Worm (Caenorhabditis elegans) whole organism, late embryonic: Measurements from ENCODE around the gene ave-1.

Experiments
- K02D7.2 ChIP-seq: sonication (generic microtip); optimal IDR thresholded peaks from 2 replicates; lab custom pipeline; 2017; ENCODE audit warnings: mild to moderate bottlenecking, missing genetic modification characterization, missing compliant biosample characterization
- K09A11.1 ChIP-seq: sonication (generic microtip); optimal IDR thresholded peaks from 2 replicates; lab custom pipeline; 2017; ENCODE audit warnings: antibody characterized with exemption, mild to moderate bottlenecking, missing genetic modification characterization, missing compliant biosample characterization; ENCODE audit not compliant: insufficient read depth
- ahr-1 ChIP-seq: sonication (generic microtip); optimal IDR thresholded peaks from 2 replicates; lab custom pipeline; 2016; ENCODE audit warnings: missing genetic modification characterization, missing compliant biosample characterization
- ceh-14 ChIP-seq: sonication (generic microtip); optimal IDR thresholded peaks from 2 replicates; lab custom pipeline; 2016; ENCODE audit warnings: missing genotype, missing genetic modification characterization, missing compliant biosample characterization
- ceh-2 ChIP-seq: sonication (generic microtip); optimal IDR thresholded peaks from 2 replicates; lab custom pipeline; 2016; ENCODE audit warnings: missing genotype, missing genetic modification characterization, missing compliant biosample characterization
- ceh-30 ChIP-seq: fragments of 150-350 bp; optimal IDR thresholded peaks from 2 replicates; lab custom pipeline; 2014; ENCODE audit warnings: missing biosample characterization, missing genetic modification characterization
- ceh-48 ChIP-seq: sonication (generic microtip); optimal IDR thresholded peaks from 2 replicates; lab custom pipeline; 2016; ENCODE audit warnings: missing genetic modification characterization, inconsistent platforms, missing compliant biosample characterization
- ceh-6 ChIP-seq: fragments of 200-800 bp; sonication (Bioruptor generic); optimal IDR thresholded peaks from 2 replicates; lab custom pipeline; 2018; ENCODE audit warnings: mild to moderate bottlenecking, missing genetic modification characterization, missing compliant biosample characterization
- ceh-9 ChIP-seq: sonication (generic microtip); optimal IDR thresholded peaks from 2 replicates; lab custom pipeline; 2016; ENCODE audit warnings: mild to moderate bottlenecking, missing genetic modification characterization, inconsistent platforms, missing compliant biosample characterization
- dve-1 ChIP-seq: sonication (generic microtip); optimal IDR thresholded peaks from 2 replicates; lab custom pipeline; 2017; ENCODE audit warnings: antibody characterized with exemption, mild to moderate bottlenecking, missing genetic modification characterization, missing compliant biosample characterization
- eyg-1 ChIP-seq: sonication (generic microtip); optimal IDR thresholded peaks from 2 replicates; lab custom pipeline; 2016; ENCODE audit warnings: missing genotype, missing genetic modification characterization, missing compliant biosample characterization
- fkh-10 ChIP-seq: fragments of 150-350 bp; optimal IDR thresholded peaks from 2 replicates; lab custom pipeline; 2014; ENCODE audit warnings: missing biosample characterization, missing genetic modification reagents, missing genetic modification characterization
- hlh-13 ChIP-seq: fragments of 200-800 bp; sonication (Bioruptor generic); optimal IDR thresholded peaks from 2 replicates; lab custom pipeline; 2018; ENCODE audit warnings: mild to moderate bottlenecking, missing genetic modification characterization, missing compliant biosample characterization
- hlh-6 ChIP-seq: sonication (generic microtip); optimal IDR thresholded peaks from 2 replicates; lab custom pipeline; 2016; ENCODE audit warnings: missing genotype, missing genetic modification characterization, missing compliant biosample characterization
- madf-2 ChIP-seq: sonication (generic microtip); optimal IDR thresholded peaks from 2 replicates; lab custom pipeline; 2017; ENCODE audit warnings: missing genetic modification characterization, missing compliant biosample characterization
- nhr-232 ChIP-seq: sonication (generic microtip); optimal IDR thresholded peaks from 2 replicates; lab custom pipeline; 2016; ENCODE audit warnings: missing genetic modification characterization, missing compliant biosample characterization
- pha-4 ChIP-seq: fragments of 150-350 bp; optimal IDR thresholded peaks from 2 replicates; lab custom pipeline; 2018; ENCODE audit warnings: missing biosample characterization, missing genetic modification reagents, missing genetic modification characterization
- pqm-1 ChIP-seq: sonication (generic microtip); optimal IDR thresholded peaks from 2 replicates; lab custom pipeline; 2016; ENCODE audit warnings: missing genetic modification characterization, missing compliant biosample characterization
- ref-2 ChIP-seq: sonication (generic microtip); optimal IDR thresholded peaks from 2 replicates; lab custom pipeline; 2016; ENCODE audit warnings: missing genetic modification characterization, missing compliant biosample characterization
- tbx-7 ChIP-seq: sonication (generic microtip); optimal IDR thresholded peaks from 2 replicates; lab custom pipeline; 2016; ENCODE audit warnings: missing genotype, missing genetic modification characterization, missing compliant biosample characterization
- unc-3 ChIP-seq, 2 experiments: fragments of 200-800 bp in 1 of 2; sonication (Bioruptor generic) in 1 of 2; sonication (generic microtip) in 1 of 2; conservative IDR thresholded peaks in 1 of 2; optimal IDR thresholded peaks in 1 of 2; 2 replicates each; pipeline versions ENCODE4 v1.3.6 to Lab custom; 2016 to 2022; ENCODE audit warnings: missing compliant biosample characterization in 2 of 2, missing genetic modification characterization in 2 of 2, missing genetic modification reagents in 1 of 2
- unc-55 ChIP-seq: sonication (generic microtip); optimal IDR thresholded peaks from 2 replicates; lab custom pipeline; 2017; ENCODE audit warnings: missing biosample characterization, missing genetic modification reagents, missing genetic modification characterization
- zip-5 ChIP-seq: sonication (generic microtip); optimal IDR thresholded peaks from 2 replicates; lab custom pipeline; 2016; ENCODE audit warnings: missing genetic modification characterization, missing compliant biosample characterization

The ave-1 gene

ce11 chrIII:1483407-1483806 is 12.4 kb downstream of the ave-1 start, which contains the start of gene Y82E9BR.18:
Y82E9BR.18 (minus strand) TSS chrIII:1483507.
- no peak for TF ChIP-seq zip-5 (tag; lab: Kevin White, UChicago)
- TF ChIP-seq, all 69 proteins: peak for 0

ce11 chrIII:1468358-1469305 is 27.1 kb downstream of the ave-1 start:
- peak; percentile 50 for TF ChIP-seq ceh-48 (tag; lab: Kevin White, UChicago)
- TF ChIP-seq fkh-10 (GFP tag; lab: Kevin White, UChicago) = no peak

DNA sequence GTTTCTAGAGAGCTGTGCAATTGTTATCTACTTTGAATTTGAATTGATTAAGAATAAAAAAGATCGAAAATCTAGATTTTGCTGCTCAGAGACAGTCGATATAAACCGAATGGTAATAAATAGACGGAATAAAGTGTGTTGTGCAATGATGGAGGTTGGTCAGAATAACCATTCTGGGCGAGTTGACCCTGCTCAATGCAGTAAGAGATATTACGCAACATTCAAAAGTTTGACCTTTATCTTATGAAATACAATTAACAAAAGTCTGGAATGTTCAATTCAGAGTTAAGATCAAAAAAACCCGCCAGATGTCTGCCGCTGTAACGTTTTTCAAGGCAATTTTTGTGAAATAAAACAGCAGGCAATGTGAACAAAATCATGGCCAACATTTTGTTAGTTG is 38.9 kb downstream of the ave-1 start:
- TF ChIP-seq ahr-1 (tag; lab: Kevin White, UChicago) (no peak), K02D7.2 (tag; lab: Kevin White, UChicago) (no peak), hlh-6 (tag; lab: Kevin White, UChicago) (no peak), nhr-232 (no peak), tbx-7 (tag; lab: Kevin White, UChicago) (no peak), ceh-30 (tag; lab: Kevin White, UChicago) (no peak), ceh-2 (tag; lab: Kevin White, UChicago) (no peak), hlh-13 (GFP tag; lab: Kevin White, UChicago) (no peak), ceh-6 (GFP tag; lab: Kevin White, UChicago) (no peak), ceh-9 (tag; lab: Kevin White, UChicago) (no peak), eyg-1 (tag; lab: Kevin White, UChicago) (no peak), unc-55 (no peak)
- TF ChIP-seq, all 69 proteins: peak for 0

DNA sequence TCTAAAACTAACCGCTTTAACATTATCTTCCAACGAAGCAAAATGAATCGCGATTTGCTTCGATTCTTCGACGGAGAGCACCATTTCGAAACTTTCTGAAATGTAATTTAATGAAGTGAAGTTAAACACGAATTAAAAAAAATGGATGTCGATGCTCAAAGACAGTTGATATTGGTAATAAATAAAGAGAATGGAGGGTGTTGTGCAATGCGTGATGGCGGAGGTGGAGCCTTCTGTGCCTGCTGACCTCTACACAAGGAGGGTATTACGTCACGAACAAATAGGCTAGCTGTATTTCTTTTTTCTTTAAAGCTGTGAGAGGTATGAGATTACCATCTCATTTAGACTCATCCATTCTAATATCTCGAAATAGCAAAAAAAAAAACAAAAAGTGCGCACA is 40.1 kb downstream of the ave-1 start, which contains the start of gene Y82E9BR.17:
Y82E9BR.17 (minus strand) TSS at position 101 of the 400 bp plus-strand sequence.
- TF ChIP-seq madf-2 (tag; lab: Kevin White, UChicago) (no peak), ceh-14 (tag; lab: Kevin White, UChicago) (no peak), pha-4 (tag; lab: Kevin White, UChicago) (no peak), hlh-6 (tag; lab: Kevin White, UChicago) (no peak), dve-1 (tag; lab: Kevin White, UChicago) (no peak), unc-3 (GFP tag; conservative IDR thresholded peaks at IDR 0.05; lab: Robert Waterston, UW) (no peak), unc-3 (tag; optimal IDR thresholded peaks at IDR 0.05; lab: Kevin White, UChicago) (no peak), ref-2 (tag; lab: Kevin White, UChicago) (no peak), K02D7.2 (tag; lab: Kevin White, UChicago) (no peak), K09A11.1 (tag; lab: Kevin White, UChicago) (no peak)

DNA sequence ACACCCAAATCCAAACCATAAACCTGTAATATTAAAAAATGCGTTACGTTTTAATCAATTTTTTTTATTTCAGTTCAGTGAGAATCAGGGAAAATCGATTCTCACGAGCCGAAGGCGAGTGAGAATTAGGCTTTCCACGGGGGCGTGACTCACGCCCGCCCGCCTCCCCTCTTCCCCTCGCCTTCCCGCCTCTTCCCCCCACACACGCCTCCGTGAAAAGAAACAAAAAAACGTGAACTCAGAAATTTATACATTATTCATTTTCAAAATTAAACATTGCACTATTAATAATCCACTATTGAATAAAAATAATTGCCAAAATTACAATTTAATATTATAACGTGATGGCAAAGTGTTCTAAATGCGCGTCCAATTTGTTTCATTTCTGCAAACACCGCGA is 49.0 kb downstream of the ave-1 start:
- no peak for TF ChIP-seq pqm-1
- TF ChIP-seq, all 69 proteins: peak for 0
